Worm (Caenorhabditis elegans) whole organism, young adult: ENCODE data around the gene C16C4.17.

ENCODE experiments used
- B0019.2 ChIP-seq: fragments of 200-800 bp; sonication (Bioruptor generic); conservative IDR thresholded peaks from 2 replicates; pipeline ENCODE4 v1.3.6; 2022; ENCODE audit warnings: missing genetic modification reagents, missing genetic modification characterization, missing compliant biosample characterization
- B0261.1 ChIP-seq: sonication (generic microtip); optimal IDR thresholded peaks from 2 replicates; lab custom pipeline; 2016; ENCODE audit warnings: mild to moderate bottlenecking, missing genetic modification characterization, moderate library complexity, missing compliant biosample characterization
- C17E4.6 ChIP-seq: fragments of 200-800 bp; sonication (Bioruptor generic); IDR thresholded peaks from 2 replicates; pipeline ENCODE4 v1.3.6; 2022; ENCODE audit warnings: missing genetic modification reagents, missing genetic modification characterization, missing compliant biosample characterization
- F22D6.2 ChIP-seq: sonication (generic microtip); optimal IDR thresholded peaks from 2 replicates; lab custom pipeline; 2016; ENCODE audit warnings: mild to moderate bottlenecking, missing genetic modification characterization, missing compliant biosample characterization
- F33H1.4 ChIP-seq: fragments of 200-800 bp; sonication (Bioruptor generic); IDR thresholded peaks from 2 replicates; pipeline ENCODE4 v1.3.6; 2022; ENCODE audit warnings: missing genetic modification reagents, missing genetic modification characterization, missing compliant biosample characterization
- F52B5.7 ChIP-seq: sonication (generic microtip); optimal IDR thresholded peaks from 2 replicates; lab custom pipeline; 2016; ENCODE audit warnings: mild to moderate bottlenecking, missing genetic modification characterization, missing compliant biosample characterization
- K12H6.12 ChIP-seq: fragments of 200-800 bp; sonication (Bioruptor generic); optimal IDR thresholded peaks from 2 replicates; lab custom pipeline; 2018; ENCODE audit warnings: mild to moderate bottlenecking, missing genetic modification characterization, missing compliant biosample characterization
- Y95B8A.8 ChIP-seq: fragments of 200-800 bp; sonication (Bioruptor generic); IDR thresholded peaks from 2 replicates; pipeline ENCODE4 v1.3.6; 2022; ENCODE audit warnings: missing genetic modification reagents, missing genetic modification characterization, missing compliant biosample characterization
- ZK185.1 ChIP-seq: sonication (generic microtip); optimal IDR thresholded peaks from 2 replicates; lab custom pipeline; 2016; ENCODE audit warnings: mild to moderate bottlenecking, missing genetic modification characterization, missing compliant biosample characterization; ENCODE audit not compliant: poor library complexity, severe bottlenecking
- atf-7 ChIP-seq: sonication (generic microtip); optimal IDR thresholded peaks from 2 replicates; lab custom pipeline; 2017; ENCODE audit warnings: mild to moderate bottlenecking, missing genetic modification characterization, missing compliant biosample characterization
- athp-1 ChIP-seq: sonication (generic microtip); optimal IDR thresholded peaks from 2 replicates; lab custom pipeline; 2017; ENCODE audit warnings: mild to moderate bottlenecking, missing genetic modification characterization, missing compliant biosample characterization
- attf-5 ChIP-seq: fragments of 200-800 bp; sonication (Bioruptor generic); optimal IDR thresholded peaks from 2 replicates; lab custom pipeline; 2018; ENCODE audit warnings: mild to moderate bottlenecking, missing genetic modification characterization, missing compliant biosample characterization
- ccch-3 ChIP-seq: fragments of 200-800 bp; sonication (Bioruptor generic); optimal IDR thresholded peaks from 2 replicates; lab custom pipeline; 2018; ENCODE audit warnings: mild to moderate bottlenecking, missing genetic modification characterization, missing compliant biosample characterization
- ceh-91 ChIP-seq: fragments of 200-800 bp; sonication (Bioruptor generic); IDR thresholded peaks from 2 replicates; pipeline ENCODE4 v1.3.6; 2022; ENCODE audit warnings: missing genetic modification reagents, missing genetic modification characterization, missing compliant biosample characterization
- dox-1 ChIP-seq: fragments of 200-800 bp; sonication (Bioruptor generic); IDR thresholded peaks from 2 replicates; pipeline ENCODE4 v1.3.6; 2022; ENCODE audit warnings: missing genetic modification reagents, missing genetic modification characterization, missing compliant biosample characterization
- ets-4 ChIP-seq: fragments of 200-800 bp; sonication (Bioruptor generic); optimal IDR thresholded peaks from 2 replicates; lab custom pipeline; 2018; ENCODE audit warnings: mild to moderate bottlenecking, missing genetic modification characterization, missing compliant biosample characterization
- gei-17 ChIP-seq: fragments of 200-800 bp; sonication (Bioruptor generic); optimal IDR thresholded peaks from 2 replicates; lab custom pipeline; 2018; ENCODE audit warnings: mild to moderate bottlenecking, missing genetic modification characterization, missing compliant biosample characterization
- hmg-1.2 ChIP-seq: fragments of 200-800 bp; sonication (Bioruptor generic); IDR thresholded peaks from 2 replicates; pipeline ENCODE4 v1.3.6; 2022; ENCODE audit warnings: missing genetic modification reagents, missing genetic modification characterization, missing compliant biosample characterization
- hmg-20 ChIP-seq: fragments of 200-800 bp; sonication (Bioruptor generic); IDR thresholded peaks from 2 replicates; pipeline ENCODE4 v1.3.6; 2022; ENCODE audit warnings: missing genetic modification reagents, missing genetic modification characterization, missing compliant biosample characterization
- lin-35 ChIP-seq, 3 experiments: fragments of 150-350 bp in 2 of 3; sonication (generic microtip) in 1 of 3; optimal IDR thresholded peaks; 2 replicates each; lab custom pipeline; 2014 to 2018; ENCODE audit warnings: missing biosample characterization in 3 of 3, missing genetic modification characterization in 3 of 3, missing genetic modification reagents in 3 of 3
- lin-54 ChIP-seq: fragments of 200-800 bp; sonication (Bioruptor generic); optimal IDR thresholded peaks from 2 replicates; lab custom pipeline; 2018; ENCODE audit warnings: mild to moderate bottlenecking, missing genetic modification characterization, missing compliant biosample characterization
- lsl-1 ChIP-seq: fragments of 200-800 bp; sonication (Bioruptor generic); optimal IDR thresholded peaks from 2 replicates; lab custom pipeline; 2018; ENCODE audit warnings: mild to moderate bottlenecking, missing genetic modification characterization, moderate library complexity, missing compliant biosample characterization
- madf-6 ChIP-seq: fragments of 200-800 bp; sonication (Bioruptor generic); IDR thresholded peaks from 2 replicates; pipeline ENCODE4 v1.3.6; 2022; ENCODE audit warnings: missing genetic modification reagents, missing genetic modification characterization, missing compliant biosample characterization
- mcd-1 ChIP-seq: fragments of 200-800 bp; sonication (Bioruptor generic); IDR thresholded peaks from 2 replicates; pipeline ENCODE4 v1.3.6; 2022; ENCODE audit warnings: missing genetic modification reagents, missing genetic modification characterization, missing compliant biosample characterization
- mel-28 ChIP-seq: sonication (generic microtip); optimal IDR thresholded peaks from 2 replicates; lab custom pipeline; 2016; ENCODE audit warnings: borderline replicate concordance, mild to moderate bottlenecking, missing genetic modification characterization, missing compliant biosample characterization
- mxl-1 ChIP-seq: sonication (generic microtip); optimal IDR thresholded peaks from 2 replicates; lab custom pipeline; 2016; ENCODE audit warnings: missing genetic modification characterization, missing compliant biosample characterization
- nfya-1 ChIP-seq: sonication (generic microtip); optimal IDR thresholded peaks from 2 replicates; lab custom pipeline; 2017; ENCODE audit warnings: antibody characterized with exemption, missing compliant biosample characterization, missing genetic modification characterization, borderline replicate concordance; ENCODE audit not compliant: insufficient read depth
- nfyb-1 ChIP-seq: fragments of 200-800 bp; sonication (Bioruptor generic); IDR thresholded peaks from 2 replicates; pipeline ENCODE4 v1.3.6; 2022; ENCODE audit warnings: missing genetic modification reagents, missing genetic modification characterization, missing compliant biosample characterization
- nhr-80 ChIP-seq: sonication (generic microtip); optimal IDR thresholded peaks from 2 replicates; lab custom pipeline; 2016; ENCODE audit warnings: missing genetic modification characterization, missing compliant biosample characterization
- rcor-1 ChIP-seq: fragments of 200-800 bp; sonication (Bioruptor generic); IDR thresholded peaks from 2 replicates; pipeline ENCODE4 v1.3.6; 2022; ENCODE audit warnings: missing genetic modification reagents, missing genetic modification characterization, missing compliant biosample characterization
- sdz-38 ChIP-seq: sonication (generic microtip); optimal IDR thresholded peaks from 2 replicates; lab custom pipeline; 2016; ENCODE audit warnings: missing genotype, missing genetic modification characterization, missing compliant biosample characterization
- sea-2 ChIP-seq: fragments of 200-800 bp; sonication (Bioruptor generic); IDR thresholded peaks from 2 replicates; pipeline ENCODE4 v1.3.6; 2022; ENCODE audit warnings: missing genetic modification characterization, missing compliant biosample characterization
- tbp1 ChIP-seq: fragments of 200-800 bp; sonication (Bioruptor generic); optimal IDR thresholded peaks from 2 replicates; lab custom pipeline; 2018; ENCODE audit warnings: mild to moderate bottlenecking, missing genetic modification characterization, missing compliant biosample characterization
- xnd-1 ChIP-seq: sonication (generic microtip); optimal IDR thresholded peaks from 2 replicates; lab custom pipeline; 2016; ENCODE audit warnings: missing genotype, missing genetic modification reagents, missing genetic modification characterization, missing compliant biosample characterization
- zfh-2 ChIP-seq: fragments of 200-800 bp; sonication (Bioruptor generic); conservative IDR thresholded peaks from 2 replicates; pipeline ENCODE4 v1.3.6; 2022; ENCODE audit warnings: missing genetic modification reagents, missing genetic modification characterization, missing compliant biosample characterization
- ztf-22 ChIP-seq: fragments of 200-800 bp; sonication (Bioruptor generic); optimal IDR thresholded peaks from 2 replicates; lab custom pipeline; 2018; ENCODE audit warnings: mild to moderate bottlenecking, missing genetic modification characterization, moderate library complexity, missing compliant biosample characterization
- ztf-26 ChIP-seq: sonication (generic microtip); optimal IDR thresholded peaks from 2 replicates; lab custom pipeline; 2017; ENCODE audit warnings: missing genetic modification characterization, missing compliant biosample characterization
- ztf-3 ChIP-seq: fragments of 200-800 bp; sonication (Bioruptor generic); optimal IDR thresholded peaks from 2 replicates; lab custom pipeline; 2018; ENCODE audit warnings: mild to moderate bottlenecking, missing genetic modification characterization, missing compliant biosample characterization

Gene C16C4.17

DNA sequence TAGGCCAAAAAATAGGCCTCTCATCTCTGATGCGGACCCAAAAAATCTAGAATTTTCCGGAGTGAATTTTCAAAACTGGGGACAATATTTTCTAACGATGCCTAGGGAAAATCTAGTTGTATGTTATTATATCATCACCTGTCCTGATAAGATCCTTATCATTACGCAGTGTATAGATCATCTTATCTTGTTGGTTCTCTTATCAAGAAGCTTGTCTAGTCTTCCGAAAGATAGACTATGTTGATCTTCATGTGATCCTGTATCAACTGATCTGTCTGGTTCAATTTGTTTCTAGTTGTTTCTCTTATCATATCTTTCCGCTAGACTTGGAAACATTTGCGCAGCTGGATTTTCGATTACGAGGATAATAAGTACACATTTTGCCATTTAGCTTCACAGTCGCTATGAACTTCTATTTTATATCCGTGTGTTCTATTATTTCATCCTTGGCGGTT lies 13.5 kb upstream of the C16C4.17 start, which contains the start of gene C52E2.3 (continued):
- TF ChIP-seq lin-35 (GFP tag; optimal IDR thresholded peaks at IDR 0.05; lab: Kevin White, UChicago) (no peak), sea-2 (GFP tag; lab: Robert Waterston, UW) (no peak)

DNA sequence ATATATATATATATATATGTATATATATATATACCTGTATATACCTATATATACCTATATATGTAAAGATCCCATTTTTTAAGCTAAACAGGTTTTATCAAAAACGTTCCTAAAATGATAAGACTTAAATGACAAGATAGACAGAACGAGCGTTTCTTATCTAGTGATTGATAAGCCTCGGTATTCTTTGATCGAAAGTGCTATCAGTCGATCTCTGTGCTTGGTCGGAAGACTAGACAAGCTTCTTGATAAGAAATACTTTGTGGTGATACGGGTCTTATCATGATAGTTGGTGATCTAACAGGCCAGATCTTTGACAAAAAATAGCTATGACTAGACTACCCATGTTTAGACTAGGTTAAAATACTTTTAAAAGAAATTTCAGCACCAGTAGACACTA lies 12.7 kb upstream of the C16C4.17 start:
- TF ChIP-seq nfyb-1 (GFP tag; lab: Robert Waterston, UW) (peak; percentile 45; the same call in 1 of the 2 replicates), nfya-1 (tag; lab: Kevin White, UChicago) (no peak), mxl-1 (tag; lab: Kevin White, UChicago) (no peak), nhr-80 (peak; percentile 91), ets-4 (peak; percentile 85), attf-5 (GFP tag; lab: Kevin White, UChicago) (no peak), athp-1 (tag; lab: Kevin White, UChicago) (no peak), hmg-20 (GFP tag; lab: Robert Waterston, UW) (no peak), madf-6 (GFP tag; lab: Robert Waterston, UW) (no peak), tbp1 (GFP tag; lab: Kevin White, UChicago) (peak; percentile 42), ccch-3 (GFP tag; lab: Kevin White, UChicago) (no peak), atf-7 (tag; lab: Kevin White, UChicago) (peak; percentile 56), hmg-1.2 (GFP tag; lab: Robert Waterston, UW) (no peak), B0019.2 (GFP tag; lab: Robert Waterston, UW) (no peak), mcd-1 (0 out of 2 replicates have a peak, but pooled peaks have one; percentile 21), F52B5.7 (no peak), mel-28 (tag; lab: Kevin White, UChicago) (no peak), zfh-2 (no peak), dox-1 (peak; percentile 73), ztf-26 (tag; lab: Kevin White, UChicago) (peak; percentile 7), ztf-22 (GFP tag; lab: Kevin White, UChicago) (peak; percentile 82), lsl-1 (no peak)

ce11 chrII:1852503-1852902 lies 11.9 kb upstream of the C16C4.17 start, which contains the start of gene C52E2.2:
Gene C52E2.2 (plus strand): TSS chrII:1852803.
- TF ChIP-seq ZK185.1 (tag; lab: Kevin White, UChicago) (no peak), F33H1.4 (GFP tag; lab: Robert Waterston, UW) (no peak), K12H6.12 (tag; lab: Kevin White, UChicago) (no peak), xnd-1 (tag; lab: Kevin White, UChicago) (no peak), ceh-91 (GFP tag; lab: Robert Waterston, UW) (no peak), gei-17 (GFP tag; lab: Kevin White, UChicago) (no peak), hmg-20 (GFP tag; lab: Robert Waterston, UW) (no peak), sdz-38 (tag; lab: Kevin White, UChicago) (no peak), Y95B8A.8 (GFP tag; lab: Robert Waterston, UW) (no peak), dox-1 (no peak), rcor-1 (GFP tag; lab: Robert Waterston, UW) (no peak), nfya-1 (tag; lab: Kevin White, UChicago) (no peak), ztf-3 (GFP tag; lab: Kevin White, UChicago) (no peak), ztf-22 (GFP tag; lab: Kevin White, UChicago) (no peak), lin-54 (GFP tag; lab: Kevin White, UChicago) (no peak), C17E4.6 (GFP tag; lab: Robert Waterston, UW) (no peak), nfyb-1 (GFP tag; lab: Robert Waterston, UW) (no peak), B0261.1 (tag; lab: Kevin White, UChicago) (no peak), F22D6.2 (no peak)
